Worm (Caenorhabditis elegans) whole organism, mixed stage, embryonic: ENCODE measurements around the gene abts-4.
A peak's percentile ranks its signal among the peaks of the same experiment; 100 is the strongest.

ENCODE experiments used
- M03D4.4 ChIP-seq: sonication (generic microtip); optimal IDR thresholded peaks from 2 replicates; lab custom pipeline; 2017; ENCODE audit warnings: mild to moderate bottlenecking, missing genetic modification characterization, missing compliant biosample characterization
- bed-3 ChIP-seq: fragments of 200-800 bp; sonication (Bioruptor generic); optimal IDR thresholded peaks from 3 replicates; lab custom pipeline; 2018; ENCODE audit warnings: mild to moderate bottlenecking, missing genetic modification characterization, moderate library complexity, missing compliant biosample characterization
- blmp-1 ChIP-seq: fragments of 150-350 bp; optimal IDR thresholded peaks from 2 replicates; lab custom pipeline; 2014; ENCODE audit warnings: missing biosample characterization, missing genetic modification characterization
- ceh-39 ChIP-seq: fragments of 150-350 bp; optimal IDR thresholded peaks from 2 replicates; lab custom pipeline; 2014; ENCODE audit warnings: missing biosample characterization, missing genetic modification characterization
- ceh-43 ChIP-seq: fragments of 200-800 bp; sonication (Bioruptor generic); optimal IDR thresholded peaks from 2 replicates; lab custom pipeline; 2018; ENCODE audit warnings: mild to moderate bottlenecking, missing genetic modification characterization, moderate library complexity, missing compliant biosample characterization
- ceh-83 ChIP-seq: fragments of 200-800 bp; sonication (Bioruptor generic); optimal IDR thresholded peaks from 2 replicates; lab custom pipeline; 2018; ENCODE audit warnings: mild to moderate bottlenecking, missing genetic modification characterization, missing compliant biosample characterization
- ces-1 ChIP-seq: fragments of 150-350 bp; optimal IDR thresholded peaks from 2 replicates; lab custom pipeline; 2014; ENCODE audit warnings: missing biosample characterization, missing genetic modification reagents, missing genetic modification characterization
- cnd-1 ChIP-seq: fragments of 200-800 bp; sonication (Bioruptor generic); optimal IDR thresholded peaks from 2 replicates; lab custom pipeline; 2018; ENCODE audit warnings: mild to moderate bottlenecking, missing genetic modification characterization, missing compliant biosample characterization
- elt-1 ChIP-seq: sonication (generic microtip); optimal IDR thresholded peaks from 2 replicates; lab custom pipeline; 2017; ENCODE audit warnings: missing genetic modification characterization, mild to moderate bottlenecking, missing compliant biosample characterization, antibody characterized with exemption, moderate library complexity, borderline replicate concordance; ENCODE audit not compliant: insufficient read depth
- elt-3 ChIP-seq: fragments of 150-350 bp; optimal IDR thresholded peaks from 2 replicates; lab custom pipeline; 2014; ENCODE audit warnings: missing biosample characterization, missing genetic modification characterization
- flh-1 ChIP-seq: fragments of 200-800 bp; sonication (Bioruptor generic); optimal IDR thresholded peaks from 2 replicates; lab custom pipeline; 2018; ENCODE audit warnings: mild to moderate bottlenecking, missing genetic modification characterization, moderate library complexity, missing compliant biosample characterization
- ham-2 ChIP-seq: fragments of 200-800 bp; sonication (Bioruptor generic); optimal IDR thresholded peaks from 2 replicates; lab custom pipeline; 2018; ENCODE audit warnings: mild to moderate bottlenecking, missing genetic modification characterization, missing compliant biosample characterization
- hlh-1 ChIP-seq: fragments of 150-350 bp; optimal IDR thresholded peaks from 2 replicates; lab custom pipeline; 2014; ENCODE audit warnings: missing biosample characterization, missing genetic modification reagents, missing genetic modification characterization
- lin-13 ChIP-seq: fragments of 150-350 bp; optimal IDR thresholded peaks from 2 replicates; lab custom pipeline; 2014; ENCODE audit warnings: missing biosample characterization, missing genetic modification characterization
- lsy-2 ChIP-seq: fragments of 150-350 bp; optimal IDR thresholded peaks from 2 replicates; lab custom pipeline; 2014; ENCODE audit warnings: missing biosample characterization, missing genetic modification characterization
- mep-1 ChIP-seq: fragments of 150-350 bp; optimal IDR thresholded peaks from 2 replicates; lab custom pipeline; 2017; ENCODE audit warnings: missing biosample characterization, missing genetic modification reagents, missing genetic modification characterization, inconsistent platforms
- nhr-12 ChIP-seq: fragments of 150-350 bp; optimal IDR thresholded peaks from 2 replicates; lab custom pipeline; 2014; ENCODE audit warnings: missing biosample characterization, missing genetic modification characterization
- nhr-2 ChIP-seq: fragments of 150-350 bp; optimal IDR thresholded peaks from 2 replicates; lab custom pipeline; 2014; ENCODE audit warnings: missing biosample characterization, missing genetic modification characterization
- nhr-237 ChIP-seq: fragments of 150-350 bp; optimal IDR thresholded peaks from 2 replicates; lab custom pipeline; 2014; ENCODE audit warnings: missing biosample characterization, missing genetic modification characterization
- nhr-28 ChIP-seq: fragments of 150-350 bp; optimal IDR thresholded peaks from 2 replicates; lab custom pipeline; 2014; ENCODE audit warnings: missing biosample characterization, missing genetic modification characterization
- nhr-76 ChIP-seq: sonication (generic microtip); optimal IDR thresholded peaks from 2 replicates; lab custom pipeline; 2017; ENCODE audit warnings: missing biosample characterization, missing genetic modification characterization
- pha-4 ChIP-seq: fragments of 150-350 bp; optimal IDR thresholded peaks from 2 replicates; lab custom pipeline; 2018; ENCODE audit warnings: missing biosample characterization, missing genetic modification reagents, missing genetic modification characterization
- sem-2 ChIP-seq: fragments of 200-800 bp; sonication (Bioruptor generic); optimal IDR thresholded peaks from 2 replicates; lab custom pipeline; 2018; ENCODE audit warnings: mild to moderate bottlenecking, missing genetic modification characterization, missing compliant biosample characterization
- sptf-1 ChIP-seq: sonication (generic microtip); optimal IDR thresholded peaks from 2 replicates; lab custom pipeline; 2017; ENCODE audit warnings: mild to moderate bottlenecking, missing genetic modification characterization, moderate library complexity, missing compliant biosample characterization
- tbx-8 ChIP-seq: fragments of 200-800 bp; sonication (Bioruptor generic); optimal IDR thresholded peaks from 2 replicates; lab custom pipeline; 2018; ENCODE audit warnings: mild to moderate bottlenecking, missing genetic modification characterization, moderate library complexity, missing compliant biosample characterization
- unc-120 ChIP-seq: sonication (generic microtip); optimal IDR thresholded peaks from 2 replicates; lab custom pipeline; 2017; ENCODE audit warnings: missing genetic modification characterization, missing compliant biosample characterization; ENCODE audit not compliant: poor library complexity, severe bottlenecking
- unc-39 ChIP-seq: fragments of 150-350 bp; optimal IDR thresholded peaks from 2 replicates; lab custom pipeline; 2014; ENCODE audit warnings: missing biosample characterization, missing genetic modification characterization
- unc-62 ChIP-seq: fragments of 150-350 bp; optimal IDR thresholded peaks from 2 replicates; lab custom pipeline; 2014; ENCODE audit warnings: missing biosample characterization, missing genetic modification reagents, missing genetic modification characterization
- ztf-11 ChIP-seq: fragments of 150-350 bp; optimal IDR thresholded peaks from 2 replicates; lab custom pipeline; 2014; ENCODE audit warnings: missing biosample characterization, missing genetic modification characterization

abts-4 gene

DNA sequence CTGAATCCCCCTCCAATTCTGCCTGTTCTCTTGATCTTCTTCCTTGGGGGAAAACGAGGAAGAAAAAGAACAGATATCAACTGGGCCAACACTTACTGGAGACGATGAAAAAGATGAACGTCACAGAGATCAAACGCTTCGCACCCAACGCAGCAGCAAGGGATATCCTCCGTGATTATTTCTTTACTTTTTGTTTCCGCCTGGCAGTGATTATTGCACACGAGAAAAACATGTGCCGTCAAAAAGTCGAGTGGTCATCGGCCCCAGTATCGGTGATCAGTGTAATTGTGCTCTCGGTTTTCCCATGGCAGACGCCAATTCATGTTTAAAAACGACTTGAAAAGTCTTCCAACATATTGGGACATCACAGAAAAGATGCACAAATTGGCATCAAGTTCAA, 16.0 kb downstream of the abts-4 start:
- TF ChIP-seq lin-13 = no peak
- no peak for TF ChIP-seq nhr-237 (tag; lab: Kevin White, UChicago)
- TF ChIP-seq elt-3 (tag; lab: Kevin White, UChicago) = no peak
- no peak for TF ChIP-seq nhr-28 (tag; lab: Kevin White, UChicago)
- TF ChIP-seq bed-3 (GFP tag; lab: Kevin White, UChicago) = no peak
- TF ChIP-seq unc-39 = no peak
- no peak for TF ChIP-seq flh-1 (GFP tag; lab: Kevin White, UChicago)
- TF ChIP-seq ceh-43 (GFP tag; lab: Kevin White, UChicago) = no peak
- no peak for TF ChIP-seq nhr-76 (tag; lab: Kevin White, UChicago)
- TF ChIP-seq cnd-1 (tag; lab: Kevin White, UChicago) = no peak

DNA sequence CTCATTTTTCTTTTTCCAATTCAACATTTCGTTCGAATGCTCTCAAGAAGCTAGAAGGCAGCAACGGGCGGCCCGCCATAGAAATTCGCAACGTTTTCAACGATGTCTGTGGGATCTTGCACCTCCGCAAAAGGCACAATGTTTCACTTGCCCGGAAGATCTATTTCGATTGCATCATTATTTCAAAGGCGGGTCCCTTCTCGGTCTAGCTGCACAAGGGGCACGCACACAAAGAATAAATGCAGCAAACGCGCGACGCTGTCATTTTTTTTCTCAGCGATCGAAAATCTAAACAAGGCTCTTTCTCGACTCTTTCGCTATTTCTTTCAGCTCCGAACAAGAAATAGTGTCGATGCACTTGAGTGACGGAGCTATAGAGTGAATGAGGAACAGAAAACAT, 16.6 kb downstream of the abts-4 start:
- TF ChIP-seq elt-1 (tag; lab: Kevin White, UChicago) = no peak
- no peak for TF ChIP-seq M03D4.4 (tag; lab: Kevin White, UChicago)
- TF ChIP-seq ces-1 = peak; percentile 1

DNA sequence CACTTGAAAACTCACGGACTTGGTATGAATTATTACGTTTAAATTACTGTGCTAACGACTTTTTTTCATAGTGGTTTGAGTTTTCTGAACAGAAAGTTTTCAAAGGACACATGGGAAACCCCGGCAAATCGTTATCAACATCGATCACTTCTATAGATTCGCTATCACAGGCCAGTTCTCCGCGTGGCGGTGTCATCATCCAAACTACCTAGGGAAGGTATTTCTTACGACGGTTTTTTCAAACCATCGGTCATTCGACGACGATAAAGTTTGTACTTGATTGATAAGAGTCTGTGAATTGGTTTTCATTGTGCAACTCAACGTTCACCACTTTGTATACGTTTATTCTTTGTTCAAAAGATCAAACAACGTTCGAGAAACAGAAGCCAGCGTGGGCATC, 17.0 kb downstream of the abts-4 start:
- TF ChIP-seq mep-1 (tag; lab: Kevin White, UChicago) = no peak
- TF ChIP-seq nhr-2 = no peak
- TF ChIP-seq ceh-39 (tag; lab: Kevin White, UChicago) = no peak
- TF ChIP-seq, all 35 proteins: peak for 0

DNA sequence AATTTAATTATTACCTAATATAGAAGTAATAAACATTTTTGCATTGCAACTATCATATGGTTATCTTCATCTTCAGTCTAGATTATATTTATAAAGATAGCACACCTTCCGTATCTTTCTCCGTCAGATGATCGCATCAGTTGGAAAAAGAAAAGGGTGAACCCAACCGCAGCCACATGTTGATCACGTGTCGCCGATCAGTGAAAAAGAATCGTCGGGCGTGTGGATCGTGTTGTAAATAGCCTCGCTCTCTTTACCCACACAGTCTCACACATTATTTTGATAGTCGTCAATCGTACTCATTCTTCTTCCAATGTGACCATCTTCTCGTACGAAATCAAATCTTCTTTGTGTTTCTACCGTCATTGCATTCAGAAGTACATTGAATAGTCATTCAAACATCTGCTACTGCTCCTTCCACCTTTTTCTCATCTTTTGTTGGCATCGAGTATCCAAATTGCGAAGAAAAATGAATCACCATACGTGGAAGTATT, 17.6 kb downstream of the abts-4 start:
- TF ChIP-seq elt-1 (tag; lab: Kevin White, UChicago) (peak; percentile 98), tbx-8 (peak; percentile 17), hlh-1 (tag; lab: Kevin White, UChicago) (peak; percentile 45), lin-13 (no peak), elt-3 (tag; lab: Kevin White, UChicago) (peak; percentile 89), lsy-2 (tag; lab: Kevin White, UChicago) (peak; percentile 10), ceh-43 (GFP tag; lab: Kevin White, UChicago) (no peak), mep-1 (tag; lab: Kevin White, UChicago) (peak; percentile 39), ceh-83 (GFP tag; lab: Kevin White, UChicago) (peak; percentile 23), sem-2 (GFP tag; lab: Kevin White, UChicago) (no peak), unc-120 (tag; lab: Kevin White, UChicago) (peak; percentile 35), nhr-237 (tag; lab: Kevin White, UChicago) (peak; percentile 36), unc-62 (GFP tag; lab: Kevin White, UChicago) (peak; percentile 82), ham-2 (GFP tag; lab: Kevin White, UChicago) (peak; percentile 58), nhr-12 (tag; lab: Kevin White, UChicago) (no peak), pha-4 (tag; lab: Kevin White, UChicago) (peak; percentile 42)

DNA sequence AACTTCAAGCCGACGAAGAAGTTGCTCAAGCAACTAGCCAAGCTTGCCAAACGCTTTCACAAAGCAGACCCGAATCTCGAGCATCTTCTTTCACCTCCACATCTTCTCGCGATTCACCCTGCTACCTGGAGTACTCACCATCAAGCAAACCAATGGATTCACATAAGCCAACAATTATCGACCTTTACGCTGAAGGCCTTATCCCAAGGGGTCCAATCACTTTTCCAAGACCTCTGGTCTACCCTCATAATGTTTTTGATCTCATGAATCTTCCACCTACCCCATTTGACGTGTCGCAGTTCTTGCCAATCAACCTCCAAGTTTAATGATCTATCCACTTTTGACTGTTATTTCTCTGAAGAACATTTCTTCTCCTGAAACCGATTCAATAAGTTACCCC, 18.2 kb downstream of the abts-4 start:
- TF ChIP-seq blmp-1 (tag; lab: Kevin White, UChicago) = no peak
- TF ChIP-seq lin-13 = no peak
- no peak for TF ChIP-seq nhr-237 (tag; lab: Kevin White, UChicago)
- no peak for TF ChIP-seq ztf-11
- TF ChIP-seq tbx-8 = no peak
- no peak for TF ChIP-seq unc-120 (tag; lab: Kevin White, UChicago)
- no peak for TF ChIP-seq flh-1 (GFP tag; lab: Kevin White, UChicago)
- no peak for TF ChIP-seq sptf-1 (tag; lab: Kevin White, UChicago)
- no peak for TF ChIP-seq hlh-1 (tag; lab: Kevin White, UChicago)
- TF ChIP-seq cnd-1 (tag; lab: Kevin White, UChicago) = no peak
- TF ChIP-seq unc-62 (GFP tag; lab: Kevin White, UChicago) = no peak

DNA sequence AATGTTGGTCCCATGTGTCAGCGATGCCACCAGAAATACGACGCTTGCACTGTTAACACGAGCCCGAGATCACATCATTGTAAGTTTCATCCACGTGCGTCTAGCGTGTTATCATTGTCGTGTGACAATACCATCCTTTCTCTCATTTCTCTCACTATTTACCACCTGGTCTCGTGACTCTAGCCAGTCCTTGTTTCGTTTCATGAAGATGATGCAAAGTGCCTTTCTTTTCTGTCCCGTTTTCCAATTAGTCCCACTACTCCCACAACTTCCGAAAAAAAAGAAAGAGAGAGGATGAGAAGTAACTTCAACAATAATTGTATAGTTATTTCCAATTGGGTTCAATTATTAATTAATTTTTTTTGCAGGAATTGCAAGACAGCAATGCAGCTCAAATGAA, 18.6 kb downstream of the abts-4 start:
- TF ChIP-seq flh-1 (GFP tag; lab: Kevin White, UChicago) (no peak), nhr-2 (no peak), unc-120 (tag; lab: Kevin White, UChicago) (peak; percentile 5), sptf-1 (tag; lab: Kevin White, UChicago) (no peak)
